Worm (Caenorhabditis elegans): ENCODE data around the gene atg-16.2.

DNA sequence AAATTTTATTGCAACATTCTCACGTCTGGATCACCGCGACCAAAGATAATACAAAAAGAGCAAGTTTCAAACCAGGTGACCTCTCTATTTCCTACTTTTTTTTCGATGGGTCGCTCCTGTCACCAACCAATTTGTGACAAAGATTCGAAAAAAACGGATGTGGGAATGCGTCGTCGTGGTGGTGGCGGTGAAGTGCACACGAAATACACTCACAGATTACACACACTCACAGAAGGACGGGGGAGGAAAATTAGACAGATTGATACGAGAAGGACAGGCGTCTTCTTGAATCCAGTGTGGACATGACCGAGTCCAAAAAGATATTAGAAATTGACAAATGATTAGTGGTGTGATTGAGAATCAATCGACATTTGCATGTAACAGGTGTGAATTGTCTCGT is 29.6 kb upstream of the atg-16.2 start:
- no peak for TF ChIP-seq ama-1 (optimal IDR thresholded peaks at IDR 0.05)
- no peak for TF ChIP-seq ceh-36 (tag; optimal IDR thresholded peaks at IDR 0.05)
- no peak for TF ChIP-seq flt-1 (GFP tag; IDR thresholded peaks at IDR 0.05)
- TF ChIP-seq hnd-1 (tag; optimal IDR thresholded peaks at IDR 0.05), result no peak
- no peak for TF ChIP-seq hmg-4 (GFP tag; optimal IDR thresholded peaks at IDR 0.05)

All from whole organism, early embryonic.